Worm (Caenorhabditis elegans): Measurements from ENCODE around the gene lron-15.

ce11 chrII:6500161-6500560 lies 44.5 kb downstream of the lron-15 start, which contains the start of gene R05G9.5:
- TF ChIP-seq R02D3.7 (tag; optimal IDR thresholded peaks at IDR 0.05), result no peak
- TF ChIP-seq lin-15B (tag; optimal IDR thresholded peaks at IDR 0.05), result no peak
- no peak for TF ChIP-seq pqm-1 (tag; optimal IDR thresholded peaks at IDR 0.05)
- no peak for TF ChIP-seq ztf-11 (tag; optimal IDR thresholded peaks at IDR 0.05)
- no peak for TF ChIP-seq unc-62 (GFP tag; optimal IDR thresholded peaks at IDR 0.05 in 1 of 2)
- no peak for TF ChIP-seq unc-62 (tag; optimal IDR thresholded peaks at IDR 0.05)
- no peak for TF ChIP-seq ctbp-1 (GFP tag; IDR thresholded peaks at IDR 0.05)
- no peak for TF ChIP-seq unc-39 (tag; optimal IDR thresholded peaks at IDR 0.05)
- no peak for TF ChIP-seq F37D6.2 (tag; optimal IDR thresholded peaks at IDR 0.05)
- no peak for TF ChIP-seq vab-7 (GFP tag; IDR thresholded peaks at IDR 0.05)
- no peak for TF ChIP-seq zag-1 (tag; optimal IDR thresholded peaks at IDR 0.05)
- no peak for TF ChIP-seq fkh-10 (GFP tag; optimal IDR thresholded peaks at IDR 0.05)
